Fruit fly (Drosophila melanogaster): Measurements from ENCODE around the gene CG16721.

DNA sequence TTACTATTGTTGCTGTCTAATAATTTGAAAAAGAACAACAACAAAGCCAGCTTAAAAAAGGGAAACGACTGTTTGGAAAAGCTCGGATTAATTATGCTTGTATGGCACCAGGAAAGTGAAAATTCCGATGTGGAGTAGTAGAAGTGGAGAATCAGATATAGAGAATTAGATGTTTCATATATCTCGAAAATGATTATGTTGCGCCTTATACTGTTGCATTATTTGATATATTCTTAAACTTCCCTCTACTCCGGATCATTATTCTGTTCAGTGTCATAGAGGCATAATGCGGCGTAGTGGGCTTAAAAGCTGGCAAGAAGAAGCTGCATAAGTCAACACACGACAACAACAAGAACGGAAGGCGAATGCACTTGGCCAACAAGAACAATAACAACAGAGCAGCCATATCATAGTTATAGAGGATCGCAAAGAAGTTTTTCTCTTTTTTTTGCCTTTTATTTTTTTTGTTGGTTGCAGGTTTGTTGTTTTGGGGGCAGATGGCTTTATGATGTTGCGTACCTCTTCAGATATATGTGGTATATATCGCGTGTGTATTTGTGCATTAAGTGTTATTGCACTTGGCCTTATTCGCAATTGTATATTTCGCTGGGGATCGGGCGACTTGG lies 46.2 kb downstream of the CG16721 start:
- no peak for TF ChIP-seq h (optimal IDR thresholded peaks at IDR 0.05)
- TF ChIP-seq Myc (optimal IDR thresholded peaks at IDR 0.05): no peak
- TF ChIP-seq psq (optimal IDR thresholded peaks at IDR 0.05): no peak
- no peak for TF ChIP-seq ttk (optimal IDR thresholded peaks at IDR 0.05)

All from Kc167 (cell line).